Worm (Caenorhabditis elegans): ENCODE data around the gene msp-3.

DNA sequence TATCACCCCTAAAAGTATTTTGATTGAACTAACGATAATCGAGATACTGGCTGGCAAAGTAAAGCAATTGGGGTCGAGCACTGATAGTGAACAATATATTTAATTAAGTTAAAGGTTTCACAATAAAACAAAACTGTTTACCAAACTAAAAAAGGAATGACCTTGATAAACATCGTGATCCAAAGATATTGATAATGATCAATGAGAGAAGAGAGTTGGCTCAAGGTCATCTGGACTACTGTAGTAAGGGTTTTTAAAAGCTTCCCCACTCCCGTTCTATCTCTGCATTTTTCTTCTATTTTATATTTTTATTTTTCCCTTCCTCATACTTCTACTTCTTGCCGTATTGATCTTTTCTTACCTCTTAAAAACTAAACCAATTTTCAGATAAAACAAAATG lies 36.5 kb downstream of the msp-3 start, which contains the start of gene F41C3.2:
- TF ChIP-seq F13C5.2 (tag; optimal IDR thresholded peaks at IDR 0.05) (no peak), aly-1 (tag; optimal IDR thresholded peaks at IDR 0.05) (no peak), sea-1 (GFP tag; conservative IDR thresholded peaks at IDR 0.05) (no peak)

Measured in whole organism, early embryonic.